Fruit fly (Drosophila melanogaster) whole organism, embryonic: ENCODE data around the gene CG14883.

ENCODE experiments used
- Aef1 ChIP-seq: fragments of 200-800 bp; sonication (Bioruptor generic); IDR thresholded peaks from 3 replicates; pipeline ENCODE4 v1.3.6; 2022; ENCODE audit warnings: missing biosample characterization, missing genetic modification characterization
- CG11093 ChIP-seq: fragments of 200-800 bp; sonication (Bioruptor generic); IDR thresholded peaks from 3 replicates; pipeline ENCODE4 v1.3.6; 2022; ENCODE audit warnings: missing biosample characterization, missing genetic modification characterization
- CG13624 ChIP-seq: fragments of 200-800 bp; sonication (Bioruptor generic); optimal IDR thresholded peaks from 2 replicates; lab custom pipeline; 2016; ENCODE audit warnings: missing biosample characterization, missing genetic modification characterization
- CG15073 ChIP-seq: fragments of 200-800 bp; sonication (Bioruptor generic); optimal IDR thresholded peaks from 2 replicates; lab custom pipeline; 2016; ENCODE audit warnings: missing biosample characterization, missing genetic modification characterization
- CG17385 ChIP-seq: fragments of 200-800 bp; sonication (Bioruptor generic); optimal IDR thresholded peaks from 3 replicates; lab custom pipeline; 2018; ENCODE audit warnings: missing biosample characterization, mild to moderate bottlenecking, missing genetic modification characterization
- CG18619 ChIP-seq: fragments of 200-800 bp; sonication (Bioruptor generic); optimal IDR thresholded peaks from 3 replicates; lab custom pipeline; 2017; ENCODE audit warnings: missing biosample characterization, mild to moderate bottlenecking, missing genetic modification characterization
- CG2120 ChIP-seq: fragments of 200-800 bp; sonication (Bioruptor generic); optimal IDR thresholded peaks from 3 replicates; lab custom pipeline; 2016; ENCODE audit warnings: missing biosample characterization, missing genetic modification characterization
- CG2875 ChIP-seq: fragments of 200-800 bp; sonication (Bioruptor generic); optimal IDR thresholded peaks from 2 replicates; lab custom pipeline; 2017; ENCODE audit warnings: missing biosample characterization, mild to moderate bottlenecking, missing genetic modification characterization, missing genetic modification reagents
- CG3065 ChIP-seq: fragments of 200-800 bp; sonication (Bioruptor generic); optimal IDR thresholded peaks from 2 replicates; lab custom pipeline; 2016; ENCODE audit warnings: missing biosample characterization, missing genetic modification characterization
- CG32772 ChIP-seq: fragments of 200-800 bp; sonication (Bioruptor generic); IDR thresholded peaks from 2 replicates; pipeline ENCODE4 v1.3.6; 2022; ENCODE audit warnings: missing biosample characterization, missing genetic modification characterization
- CG34376 ChIP-seq: fragments of 200-800 bp; sonication (Bioruptor generic); optimal IDR thresholded peaks from 2 replicates; lab custom pipeline; 2018; ENCODE audit warnings: missing biosample characterization, mild to moderate bottlenecking, missing genetic modification characterization
- CG4707 ChIP-seq: fragments of 200-800 bp; sonication (Bioruptor generic); optimal IDR thresholded peaks from 2 replicates; lab custom pipeline; 2018; ENCODE audit warnings: missing biosample characterization, mild to moderate bottlenecking, missing genetic modification characterization, moderate library complexity
- CG6175 ChIP-seq: fragments of 200-800 bp; sonication (Bioruptor generic); IDR thresholded peaks from 3 replicates; pipeline ENCODE4 v1.3.6; 2022; ENCODE audit warnings: missing biosample characterization, missing genetic modification characterization
- CG8281 ChIP-seq: fragments of 200-800 bp; sonication (Bioruptor generic); optimal IDR thresholded peaks from 2 replicates; lab custom pipeline; 2018; ENCODE audit warnings: missing biosample characterization, mild to moderate bottlenecking, missing genetic modification characterization, moderate library complexity
- CG8944 ChIP-seq: fragments of 200-800 bp; sonication (Bioruptor generic); optimal IDR thresholded peaks from 3 replicates; lab custom pipeline; 2016; ENCODE audit warnings: missing biosample characterization, missing genetic modification characterization
- CHES-1-like ChIP-seq: fragments of 200-800 bp; sonication (Bioruptor generic); optimal IDR thresholded peaks from 2 replicates; lab custom pipeline; 2016; ENCODE audit warnings: missing biosample characterization, missing genetic modification characterization
- CkIIα-i1 ChIP-seq: fragments of 200-800 bp; sonication (Bioruptor generic); IDR thresholded peaks from 2 replicates; pipeline ENCODE4 v1.3.6; 2022; ENCODE audit warnings: missing biosample characterization, missing genetic modification characterization
- Gsc ChIP-seq: fragments of 200-800 bp; sonication (Bioruptor generic); IDR thresholded peaks from 2 replicates; pipeline ENCODE4 v1.3.6; 2022; ENCODE audit warnings: missing biosample characterization, missing genetic modification characterization
- HHEX ChIP-seq: fragments of 200-800 bp; sonication (Bioruptor generic); optimal IDR thresholded peaks from 3 replicates; lab custom pipeline; 2017; ENCODE audit warnings: missing biosample characterization, mild to moderate bottlenecking, missing genetic modification characterization, missing genetic modification reagents
- HLHmδ ChIP-seq: fragments of 200-800 bp; sonication (Bioruptor generic); optimal IDR thresholded peaks from 2 replicates; lab custom pipeline; 2018; ENCODE audit warnings: missing biosample characterization, mild to moderate bottlenecking, missing genetic modification characterization, moderate library complexity
- HmgZ ChIP-seq: fragments of 200-800 bp; sonication (Bioruptor generic); optimal IDR thresholded peaks from 2 replicates; lab custom pipeline; 2018; ENCODE audit warnings: missing biosample characterization, mild to moderate bottlenecking, missing genetic modification characterization
- Hmr ChIP-seq: fragments of 200-800 bp; sonication (Bioruptor generic); optimal IDR thresholded peaks from 3 replicates; lab custom pipeline; 2017; ENCODE audit warnings: mild to moderate bottlenecking, missing biosample characterization, missing genetic modification reagents, missing genetic modification characterization
- Hr78 ChIP-seq, 2 experiments: fragments of 200-800 bp in 1 of 2; fragments of >200 bp in 1 of 2; sonication (Bioruptor generic) in 1 of 2; optimal IDR thresholded peaks; 2 replicates each; lab custom pipeline; 2017 to 2019; ENCODE audit warnings: missing biosample characterization in 2 of 2, missing genetic modification characterization in 2 of 2, mild to moderate bottlenecking in 1 of 2, moderate library complexity in 1 of 2
- Mes4 ChIP-seq: fragments of 200-800 bp; sonication (Bioruptor generic); optimal IDR thresholded peaks from 2 replicates; lab custom pipeline; 2016; ENCODE audit warnings: missing biosample characterization, missing genetic modification characterization
- Nf-YB ChIP-seq: fragments of 200-800 bp; sonication (Bioruptor generic); optimal IDR thresholded peaks from 3 replicates; lab custom pipeline; 2019; ENCODE audit warnings: missing biosample characterization, mild to moderate bottlenecking, missing genetic modification characterization, moderate library complexity
- Rfx ChIP-seq: fragments of 200-800 bp; sonication (Bioruptor generic); IDR thresholded peaks from 2 replicates; pipeline ENCODE4 v1.3.6; 2022; ENCODE audit warnings: missing biosample characterization, missing genetic modification characterization
- Rx ChIP-seq: fragments of 200-800 bp; sonication (Bioruptor generic); IDR thresholded peaks from 2 replicates; pipeline ENCODE4 v1.3.6; 2022; ENCODE audit warnings: missing biosample characterization, missing genetic modification characterization
- Ssrp ChIP-seq: fragments of 200-800 bp; sonication (Bioruptor generic); optimal IDR thresholded peaks from 2 replicates; lab custom pipeline; 2018; ENCODE audit warnings: missing biosample characterization, mild to moderate bottlenecking, missing genetic modification characterization, moderate library complexity
- TFAM ChIP-seq: fragments of 200-800 bp; sonication (Bioruptor generic); optimal IDR thresholded peaks from 2 replicates; lab custom pipeline; 2017; ENCODE audit warnings: missing biosample characterization, missing genetic modification characterization, inconsistent platforms
- Taf1 ChIP-seq: fragments of 200-800 bp; sonication (Bioruptor generic); IDR thresholded peaks from 2 replicates; pipeline ENCODE4 v1.3.6; 2022; ENCODE audit warnings: missing biosample characterization, missing genetic modification characterization
- Xbp1 ChIP-seq: fragments of 200-800 bp; sonication (Bioruptor generic); optimal IDR thresholded peaks from 3 replicates; lab custom pipeline; 2016; ENCODE audit warnings: missing biosample characterization, mild to moderate bottlenecking, missing genetic modification characterization
- ap ChIP-seq: fragments of 200-800 bp; sonication (Bioruptor generic); IDR thresholded peaks from 2 replicates; pipeline ENCODE4 v1.3.6; 2022; ENCODE audit warnings: missing biosample characterization, missing genetic modification characterization
- ara ChIP-seq: fragments of 200-800 bp; sonication (Bioruptor generic); IDR thresholded peaks from 2 replicates; pipeline ENCODE4 v1.3.6; 2022; ENCODE audit warnings: missing biosample characterization, missing genetic modification characterization
- bcd ChIP-seq: fragments of 200-800 bp; sonication (Bioruptor generic); optimal IDR thresholded peaks from 2 replicates; lab custom pipeline; 2017; ENCODE audit warnings: missing biosample characterization, mild to moderate bottlenecking, missing genetic modification characterization
- cato ChIP-seq: fragments of 200-800 bp; sonication (Bioruptor generic); optimal IDR thresholded peaks from 2 replicates; lab custom pipeline; 2016; ENCODE audit warnings: missing biosample characterization, missing genetic modification characterization, borderline replicate concordance
- crc ChIP-seq: fragments of 200-800 bp; sonication (Bioruptor generic); optimal IDR thresholded peaks from 2 replicates; lab custom pipeline; 2016; ENCODE audit warnings: missing biosample characterization, missing genetic modification characterization
- cwo ChIP-seq: fragments of 200-800 bp; sonication (Bioruptor generic); optimal IDR thresholded peaks from 3 replicates; lab custom pipeline; 2017; ENCODE audit warnings: missing biosample characterization, missing genetic modification characterization, mild to moderate bottlenecking, moderate library complexity, missing genetic modification reagents
- danr ChIP-seq: fragments of 200-800 bp; sonication (Bioruptor generic); IDR thresholded peaks from 2 replicates; pipeline ENCODE4 v1.3.6; 2022; ENCODE audit warnings: missing biosample characterization, missing genetic modification characterization
- dmrt11E ChIP-seq: fragments of 200-800 bp; sonication (Bioruptor generic); optimal IDR thresholded peaks from 3 replicates; lab custom pipeline; 2018; ENCODE audit warnings: missing biosample characterization, mild to moderate bottlenecking, missing genetic modification characterization, moderate library complexity
- ems ChIP-seq: fragments of 200-800 bp; sonication (Bioruptor generic); optimal IDR thresholded peaks from 3 replicates; lab custom pipeline; 2016; ENCODE audit warnings: missing biosample characterization, missing genetic modification characterization
- grau ChIP-seq: fragments of 200-800 bp; optimal IDR thresholded peaks from 3 replicates; lab custom pipeline; 2019; ENCODE audit warnings: missing biosample characterization, mild to moderate bottlenecking, missing genetic modification characterization, moderate library complexity
- gro ChIP-seq: fragments of 200-800 bp; sonication (Bioruptor generic); optimal IDR thresholded peaks from 2 replicates; lab custom pipeline; 2016; ENCODE audit warnings: missing biosample characterization, missing genetic modification characterization
- gt ChIP-seq: fragments of 200-800 bp; sonication (Bioruptor generic); IDR thresholded peaks from 2 replicates; pipeline ENCODE4 v1.3.6; 2022; ENCODE audit warnings: missing biosample characterization, missing genetic modification characterization
- hth ChIP-seq: fragments of >200 bp; optimal IDR thresholded peaks from 2 replicates; lab custom pipeline; 2017; ENCODE audit warnings: inconsistent platforms
- jumu ChIP-seq: fragments of 200-800 bp; sonication (Bioruptor generic); optimal IDR thresholded peaks from 3 replicates; lab custom pipeline; 2016; ENCODE audit warnings: missing biosample characterization, missing genetic modification characterization
- kah ChIP-seq: fragments of 200-800 bp; sonication (Bioruptor generic); optimal IDR thresholded peaks from 2 replicates; lab custom pipeline; 2018; ENCODE audit warnings: missing biosample characterization, mild to moderate bottlenecking, missing genetic modification characterization
- knrl ChIP-seq: fragments of 200-800 bp; sonication (Bioruptor generic); IDR thresholded peaks from 3 replicates; pipeline ENCODE4 v1.3.6; 2022; ENCODE audit warnings: missing biosample characterization, missing genetic modification characterization; ENCODE audit not compliant: partially characterized antibody
- sima ChIP-seq: fragments of 200-800 bp; sonication (Bioruptor generic); optimal IDR thresholded peaks from 2 replicates; lab custom pipeline; 2016; ENCODE audit warnings: missing biosample characterization, missing genetic modification characterization
- slou ChIP-seq: fragments of 200-800 bp; sonication (Bioruptor generic); optimal IDR thresholded peaks from 3 replicates; lab custom pipeline; 2016; ENCODE audit warnings: missing biosample characterization, missing genetic modification characterization
- tio ChIP-seq: fragments of 200-800 bp; sonication (Bioruptor generic); optimal IDR thresholded peaks from 2 replicates; lab custom pipeline; 2017; ENCODE audit warnings: missing biosample characterization, missing genetic modification characterization, inconsistent platforms

CG14883 gene

dm6 chr3R:16448378-16449134 lies 7.3 kb upstream of the CG14883 start (continued):
- TF ChIP-seq slou (GFP tag; lab: Kevin White, UChicago) (peak; percentile 3), Nf-YB (GFP tag; lab: Kevin White, UChicago) (peak; percentile 27), CG11093 (GFP tag; lab: Robert Waterston, UW) (peak; percentile 30), knrl (GFP tag; lab: Robert Waterston, UW) (no peak), CG8944 (no peak), gro (no peak), CG3065 (GFP tag; lab: Kevin White, UChicago) (no peak), Mes4 (peak; percentile 48), HLHmδ (GFP tag; lab: Kevin White, UChicago) (no peak), CG34376 (GFP tag; lab: Kevin White, UChicago) (no peak), ems (no peak), Aef1 (peak; percentile 72), cato (GFP tag; lab: Kevin White, UChicago) (peak; percentile 58), CG15073 (no peak), CkIIα-i1 (GFP tag; lab: Robert Waterston, UW) (no peak), HHEX (peak; percentile 10), grau (peak; percentile 60), Xbp1 (GFP tag; lab: Kevin White, UChicago) (peak; percentile 75), TFAM (no peak), danr (peak; percentile 52; the same call in 1 of the 2 replicates), jumu (GFP tag; lab: Kevin White, UChicago) (peak; percentile 36), hth (no peak), Hmr (GFP tag; lab: Kevin White, UChicago) (peak; percentile 56), ap (peak; percentile 82), Hr78 (GFP tag; optimal IDR thresholded peaks at IDR 0.05; lab: Kevin White, UChicago) (peak in 1 of 2 experiments; percentile 60), kah (GFP tag; lab: Kevin White, UChicago) (no peak), CG6175 (GFP tag; lab: Robert Waterston, UW) (0 out of 3 replicates have a peak, but pooled peaks have one; percentile 16), CG8281 (no peak), Taf1 (peak; percentile 36; the same call in 1 of the 2 replicates), CG13624 (GFP tag; lab: Kevin White, UChicago) (peak; percentile 17), CG18619 (no peak), Gsc (GFP tag; lab: Robert Waterston, UW) (peak; percentile 73), gt (GFP tag; lab: Robert Waterston, UW) (peak; percentile 76), CG17385 (peak; percentile 52), Rfx (GFP tag; lab: Robert Waterston, UW) (peak; percentile 77), cwo (GFP tag; lab: Kevin White, UChicago) (peak; percentile 23), bcd (peak; percentile 66), sima (GFP tag; lab: Kevin White, UChicago) (no peak), crc (peak; percentile 50), CG32772 (GFP tag; lab: Robert Waterston, UW) (peak; percentile 91), Rx (GFP tag; lab: Robert Waterston, UW) (peak; percentile 86), Ssrp (tag; lab: Kevin White, UChicago) (peak; percentile 75), CG2875 (GFP tag; lab: Kevin White, UChicago) (peak; percentile 18), dmrt11E (tag; lab: Kevin White, UChicago) (peak; percentile 81), ara (GFP tag; lab: Robert Waterston, UW) (peak; percentile 93), CG4707 (GFP tag; lab: Kevin White, UChicago) (peak; percentile 81), CHES-1-like (GFP tag; lab: Kevin White, UChicago) (no peak), tio (GFP tag; lab: Kevin White, UChicago) (peak; percentile 51), HmgZ (tag; lab: Kevin White, UChicago) (peak; percentile 73), CG2120 (GFP tag; lab: Kevin White, UChicago) (peak; percentile 69)
